Worm (Caenorhabditis elegans) whole organism, early embryonic: ENCODE data around the gene idpc-7.

Source experiments
- B0310.2 ChIP-seq: sonication (generic microtip); optimal IDR thresholded peaks from 2 replicates; lab custom pipeline; 2016; ENCODE audit warnings: mild to moderate bottlenecking, missing genetic modification characterization, missing compliant biosample characterization
- F13C5.2 ChIP-seq: sonication (generic microtip); optimal IDR thresholded peaks from 2 replicates; lab custom pipeline; 2017; ENCODE audit warnings: mild to moderate bottlenecking, missing genetic modification characterization, inconsistent platforms, missing compliant biosample characterization
- ama-1 ChIP-seq: fragments of 150-350 bp; optimal IDR thresholded peaks from 2 replicates; lab custom pipeline; 2014
- hmbx-1 ChIP-seq: sonication (generic microtip); optimal IDR thresholded peaks from 2 replicates; lab custom pipeline; 2016; ENCODE audit warnings: mild to moderate bottlenecking, missing genetic modification characterization, missing compliant biosample characterization
- scrt-1 ChIP-seq: fragments of 200-800 bp; sonication (Bioruptor generic); IDR thresholded peaks from 2 replicates; pipeline ENCODE4 v1.3.6; 2022; ENCODE audit warnings: missing genetic modification characterization, missing compliant biosample characterization
- sea-1 ChIP-seq: fragments of 200-800 bp; sonication (Bioruptor generic); conservative IDR thresholded peaks from 2 replicates; pipeline ENCODE4 v1.3.6; 2022; ENCODE audit warnings: missing genetic modification characterization, missing compliant biosample characterization
- tbx-11 ChIP-seq: fragments of 200-800 bp; sonication (Bioruptor generic); IDR thresholded peaks from 2 replicates; pipeline ENCODE4 v1.3.6; 2022; ENCODE audit warnings: missing genetic modification characterization, missing compliant biosample characterization
- tbx-37 ChIP-seq: fragments of 200-800 bp; sonication (Bioruptor generic); conservative IDR thresholded peaks from 2 replicates; pipeline ENCODE4 v1.3.6; 2022; ENCODE audit warnings: missing genetic modification reagents, missing genetic modification characterization, missing compliant biosample characterization

- no peak for TF ChIP-seq ama-1
- TF ChIP-seq tbx-11 (GFP tag; lab: Robert Waterston, UW): no peak
- TF ChIP-seq B0310.2 (tag; lab: Kevin White, UChicago): no peak
- TF ChIP-seq hmbx-1 (tag; lab: Kevin White, UChicago): no peak
- TF ChIP-seq scrt-1: no peak
- no peak for TF ChIP-seq sea-1 (GFP tag; lab: Robert Waterston, UW)
- TF ChIP-seq F13C5.2 (tag; lab: Kevin White, UChicago): no peak
- no peak for TF ChIP-seq tbx-37 (GFP tag; lab: Robert Waterston, UW)
Measured at ce11 chrV:9587619-9588018, 31.2 kb downstream of the idpc-7 start.
